Fruit fly (Drosophila melanogaster) whole organism: ENCODE results near the gene Cyp28c1.

Experiments
- CG8478 ChIP-seq: fragments of >200 bp; optimal IDR thresholded peaks from 2 replicates; lab custom pipeline; 2018; ENCODE audit warnings: inconsistent platforms
- Dll ChIP-seq: fragments of >200 bp; optimal IDR thresholded peaks from 2 replicates; lab custom pipeline; 2017
- EcR ChIP-seq, 2 experiments: fragments of >200 bp; optimal IDR thresholded peaks; 2 replicates each; lab custom pipeline; 2017; ENCODE audit warnings: missing biosample characterization in 2 of 2, missing genetic modification characterization in 2 of 2, missing genetic modification reagents in 2 of 2
- pan ChIP-seq: fragments of >200 bp; optimal IDR thresholded peaks from 2 replicates; lab custom pipeline; 2017
- psq ChIP-seq: fragments of >200 bp; optimal IDR thresholded peaks from 2 replicates; lab custom pipeline; 2017
- usp ChIP-seq: fragments of >200 bp; optimal IDR thresholded peaks from 2 replicates; lab custom pipeline; 2017; ENCODE audit warnings: missing biosample characterization, missing genetic modification characterization, mixed read lengths

The Cyp28c1 gene

dm6 chrX:11857522-11858438, 18.4 kb downstream of the Cyp28c1 start:
- no peak for TF ChIP-seq pan
- no peak for TF ChIP-seq Dll (lab: Kevin White, UChicago)
- no peak for TF ChIP-seq usp (GFP tag; lab: Kevin White, UChicago)
- TF ChIP-seq EcR (GFP tag; optimal IDR thresholded peaks at IDR 0.05; lab: Kevin White, UChicago), result no peak
- TF ChIP-seq psq (lab: Kevin White, UChicago), result no peak
- TF ChIP-seq CG8478 (lab: Kevin White, UChicago), result no peak

DNA sequence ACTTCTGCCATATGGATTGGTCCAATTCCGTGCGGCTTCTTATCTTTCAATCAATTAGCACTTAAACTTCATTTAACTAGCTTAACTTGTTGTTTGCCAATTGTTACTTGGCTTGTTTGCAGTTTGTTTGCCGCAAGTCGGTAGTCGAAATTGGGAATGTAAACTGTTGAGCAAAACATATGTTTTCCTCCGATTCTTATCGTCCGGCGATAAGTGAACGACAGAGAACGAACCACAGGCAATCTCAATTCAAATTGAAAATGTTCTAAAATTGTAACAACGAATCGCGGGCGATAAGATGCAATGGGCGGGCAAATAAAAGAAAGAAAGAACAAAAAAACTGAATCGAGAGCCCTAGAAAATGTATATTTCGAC, 19.0 kb downstream of the Cyp28c1 start:
- no peak for TF ChIP-seq EcR (GFP tag; optimal IDR thresholded peaks at IDR 0.05; lab: Kevin White, UChicago)
- no peak for TF ChIP-seq usp (GFP tag; lab: Kevin White, UChicago)
- no peak for TF ChIP-seq pan
- TF ChIP-seq CG8478 (lab: Kevin White, UChicago), result no peak
- TF ChIP-seq Dll (lab: Kevin White, UChicago), result no peak
- TF ChIP-seq psq (lab: Kevin White, UChicago), result no peak

- TF ChIP-seq usp (GFP tag; lab: Kevin White, UChicago) (no peak), pan (no peak), psq (lab: Kevin White, UChicago) (no peak), EcR (GFP tag; optimal IDR thresholded peaks at IDR 0.05; lab: Kevin White, UChicago) (no peak), CG8478 (lab: Kevin White, UChicago) (no peak), Dll (lab: Kevin White, UChicago) (no peak)
Measured at dm6 chrX:11868866-11869265, 29.5 kb downstream of the Cyp28c1 start, which contains the start of the genes Nrd1 and CG1847. Gene Nrd1, minus strand, starts transcription at chrX:11868893. Gene CG1847, plus strand, starts transcription at chrX:11869170.

DNA sequence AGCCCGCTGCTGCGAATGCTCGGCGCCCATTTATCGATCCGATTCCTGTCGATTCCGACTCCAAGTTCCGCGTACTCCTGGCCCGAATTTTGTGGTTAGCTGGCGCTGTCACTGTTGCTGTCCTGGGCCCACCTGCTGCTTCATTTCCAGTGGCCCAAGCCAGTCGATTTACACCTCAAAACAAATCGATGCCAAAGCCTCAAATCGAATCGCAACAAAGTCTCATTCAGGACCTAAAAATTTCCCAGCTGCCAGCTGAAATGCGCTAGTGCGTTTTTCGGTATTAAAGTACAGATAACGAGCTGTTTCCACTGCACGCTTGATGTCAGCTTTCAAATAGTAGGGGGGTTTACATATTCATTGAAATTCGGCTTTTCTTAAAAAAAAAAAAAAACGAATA, 33.1 kb downstream of the Cyp28c1 start, which contains the start of gene BORCS5:
TSS of gene BORCS5 (minus strand) at position 263 of the 400 bp plus-strand sequence.
- TF ChIP-seq usp (GFP tag; lab: Kevin White, UChicago), result no peak
- TF ChIP-seq CG8478 (lab: Kevin White, UChicago), result no peak
- TF ChIP-seq psq (lab: Kevin White, UChicago), result no peak
- TF ChIP-seq EcR (GFP tag; optimal IDR thresholded peaks at IDR 0.05; lab: Kevin White, UChicago), result no peak
- no peak for TF ChIP-seq Dll (lab: Kevin White, UChicago)
- no peak for TF ChIP-seq pan

DNA sequence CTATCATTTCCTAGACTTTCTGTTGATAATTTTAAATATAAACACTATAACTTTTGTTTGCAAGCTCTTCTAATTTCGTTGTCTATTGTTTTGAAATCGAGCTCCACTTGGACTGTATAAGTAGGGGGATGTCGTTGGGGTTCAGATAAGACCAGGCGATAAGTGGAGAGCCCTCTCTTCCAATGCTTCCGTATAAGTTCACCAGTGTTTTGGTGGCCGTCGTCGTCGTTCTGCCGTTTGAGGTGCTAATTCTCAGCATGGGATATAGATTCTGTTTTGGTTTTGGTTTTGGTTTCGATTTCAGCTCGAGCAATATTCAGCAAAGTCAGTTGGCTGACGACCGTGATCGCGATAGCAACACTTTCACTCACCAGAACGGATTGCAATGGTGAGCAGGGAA, 33.7 kb downstream of the Cyp28c1 start, which contains the start of gene CG15739:
TSS of gene CG15739 (plus strand) at position 204 of the 400 bp plus-strand sequence.
- TF ChIP-seq Dll (lab: Kevin White, UChicago) (no peak), EcR (GFP tag; optimal IDR thresholded peaks at IDR 0.05; lab: Kevin White, UChicago) (no peak), usp (GFP tag; lab: Kevin White, UChicago) (no peak), pan (no peak), CG8478 (lab: Kevin White, UChicago) (no peak), psq (lab: Kevin White, UChicago) (no peak)

DNA sequence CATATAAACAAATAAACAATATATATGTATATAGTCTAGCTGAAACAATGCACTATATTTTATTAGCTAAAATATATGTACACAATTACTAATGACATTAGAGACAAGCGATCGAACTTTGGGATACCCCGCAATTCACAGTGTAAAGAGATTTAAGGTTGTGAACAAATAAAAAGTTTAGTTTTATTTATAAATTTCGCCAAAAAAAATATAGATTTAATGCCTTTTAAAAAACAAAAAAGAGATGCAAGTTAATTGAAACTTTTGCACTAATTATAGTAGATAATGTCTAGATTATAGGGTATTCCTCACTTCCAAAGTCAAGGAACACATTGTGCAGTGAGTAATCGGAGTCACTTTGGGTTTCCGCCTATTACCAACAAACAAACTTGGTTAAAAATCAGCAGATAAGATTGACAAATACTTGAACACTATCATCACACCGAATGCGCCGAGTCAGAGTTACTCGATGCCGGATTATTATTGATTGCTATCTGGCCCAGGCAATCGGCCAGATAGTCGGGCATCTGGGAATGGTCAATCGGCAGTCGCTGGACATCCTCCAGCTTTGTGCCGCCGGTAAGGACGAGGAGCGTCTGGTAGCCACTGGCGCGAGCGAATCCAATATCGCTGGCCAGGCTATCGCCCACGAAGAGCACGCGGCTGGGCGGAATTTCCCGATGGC, 35.9 kb downstream of the Cyp28c1 start:
- TF ChIP-seq pan, result no peak
- no peak for TF ChIP-seq Dll (lab: Kevin White, UChicago)
- TF ChIP-seq CG8478 (lab: Kevin White, UChicago), result no peak
- TF ChIP-seq EcR (GFP tag; optimal IDR thresholded peaks at IDR 0.05; lab: Kevin White, UChicago), result no peak
- TF ChIP-seq usp (GFP tag; lab: Kevin White, UChicago), result no peak
- TF ChIP-seq psq (lab: Kevin White, UChicago), result no peak

DNA sequence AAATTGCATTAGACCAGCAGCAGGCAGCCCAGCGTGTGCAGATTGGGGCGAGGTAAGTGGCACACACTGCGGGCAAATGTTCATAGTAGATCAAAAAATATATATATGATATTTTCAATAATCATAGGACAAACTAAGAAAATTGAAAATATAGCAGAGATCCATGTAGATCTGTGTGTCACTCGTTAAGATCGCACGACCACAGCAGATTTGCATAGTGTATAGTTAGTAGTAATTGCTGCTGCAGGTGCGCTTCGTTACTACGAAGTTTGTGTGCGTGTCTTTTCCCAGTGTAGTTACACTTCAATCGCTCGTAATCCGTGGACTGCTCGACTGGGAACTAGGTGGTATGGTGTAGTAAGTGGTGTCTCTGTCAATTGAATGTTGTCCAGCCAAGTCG, 37.8 kb downstream of the Cyp28c1 start, which contains the start of gene CG10352:
TSS of gene CG10352 (minus strand) at position 4 of the 400 bp plus-strand sequence.
- TF ChIP-seq usp (GFP tag; lab: Kevin White, UChicago), result no peak
- no peak for TF ChIP-seq CG8478 (lab: Kevin White, UChicago)
- TF ChIP-seq psq (lab: Kevin White, UChicago), result no peak

dm6 chrX:11881686-11882085, 42.3 kb downstream of the Cyp28c1 start:
- no peak for TF ChIP-seq pan

dm6 chrX:11882447-11882846, 43.0 kb downstream of the Cyp28c1 start:
- TF ChIP-seq EcR (GFP tag; optimal IDR thresholded peaks at IDR 0.05; lab: Kevin White, UChicago) (no peak), CG8478 (lab: Kevin White, UChicago) (no peak), usp (GFP tag; lab: Kevin White, UChicago) (no peak), pan (no peak), Dll (lab: Kevin White, UChicago) (no peak), psq (lab: Kevin White, UChicago) (no peak)

dm6 chrX:11884134-11884533, 44.7 kb downstream of the Cyp28c1 start:
- no peak for TF ChIP-seq EcR (GFP tag; optimal IDR thresholded peaks at IDR 0.05; lab: Kevin White, UChicago)
- TF ChIP-seq pan, result no peak
- TF ChIP-seq psq (lab: Kevin White, UChicago), result no peak
- no peak for TF ChIP-seq usp (GFP tag; lab: Kevin White, UChicago)
- no peak for TF ChIP-seq CG8478 (lab: Kevin White, UChicago)

- TF ChIP-seq CG8478 (lab: Kevin White, UChicago) (no peak), pan (no peak), EcR (GFP tag; optimal IDR thresholded peaks at IDR 0.05; lab: Kevin White, UChicago) (no peak), Dll (lab: Kevin White, UChicago) (no peak), psq (lab: Kevin White, UChicago) (no peak), usp (GFP tag; lab: Kevin White, UChicago) (no peak)
Measured at dm6 chrX:11885356-11885755, 45.9 kb downstream of the Cyp28c1 start.
